Worm (Caenorhabditis elegans) whole organism, L4 larva: ENCODE measurements around the gene M162.7.

Experiments used
- F44E2.7 ChIP-seq: fragments of 200-800 bp; sonication (Bioruptor generic); IDR thresholded peaks from 2 replicates; pipeline ENCODE4 v2.1.2; 2022; ENCODE audit warnings: missing genetic modification characterization, missing compliant biosample characterization
- Y75B8A.6 ChIP-seq: fragments of 200-800 bp; sonication (Bioruptor generic); IDR thresholded peaks from 2 replicates; pipeline ENCODE4 v1.3.6; 2022; ENCODE audit warnings: missing genetic modification reagents, missing genetic modification characterization, missing compliant biosample characterization
- ZK546.5 ChIP-seq, 2 experiments: sonication (generic microtip); optimal IDR thresholded peaks; 2 replicates each; lab custom pipeline; 2017; ENCODE audit warnings: missing biosample characterization in 2 of 2, missing genetic modification characterization in 2 of 2
- aha-1 ChIP-seq: fragments of 150-350 bp; peaks from one replicate; lab custom pipeline; 2014; ENCODE audit warnings: missing biosample characterization, missing genetic modification characterization
- dpl-1 ChIP-seq: fragments of 150-350 bp; optimal IDR thresholded peaks from 2 replicates; lab custom pipeline; 2014; ENCODE audit warnings: missing biosample characterization, missing genetic modification reagents, missing genetic modification characterization
- lin-39 ChIP-seq: fragments of 150-350 bp; optimal IDR thresholded peaks from 2 replicates; lab custom pipeline; 2014; ENCODE audit warnings: missing biosample characterization, missing genetic modification reagents, missing genetic modification characterization
- nhr-77 ChIP-seq: fragments of 150-350 bp; optimal IDR thresholded peaks from 2 replicates; lab custom pipeline; 2014; ENCODE audit warnings: missing biosample characterization, missing genetic modification characterization
- pha-4 ChIP-seq, 2 experiments: fragments of 150-350 bp in 1 of 2; fragments of 200-800 bp in 1 of 2; sonication (Bioruptor generic) in 1 of 2; IDR thresholded peaks in 1 of 2; optimal IDR thresholded peaks in 1 of 2; 2 replicates each; pipeline versions ENCODE4 v1.3.6 to Lab custom; 2014 to 2022; ENCODE audit warnings: missing genetic modification characterization in 2 of 2, missing genetic modification reagents in 2 of 2, missing biosample characterization in 1 of 2, missing compliant biosample characterization in 1 of 2
- unc-62 ChIP-seq, 3 experiments: fragments of 150-350 bp in 1 of 3; sonication (generic microtip); optimal IDR thresholded peaks in 2 of 3; peaks in 1 of 3; 1 replicate in 1 of 3; 2 replicates in 2 of 3; lab custom pipeline; 2014 to 2017; ENCODE audit warnings: missing biosample characterization in 3 of 3, missing genetic modification characterization in 3 of 3, missing genetic modification reagents in 3 of 3, missing genotype in 1 of 3
- zag-1 ChIP-seq: fragments of 150-350 bp; optimal IDR thresholded peaks from 2 replicates; lab custom pipeline; 2014; ENCODE audit warnings: missing biosample characterization, missing genetic modification characterization

- no peak for TF ChIP-seq unc-62 (GFP tag; optimal IDR thresholded peaks at IDR 0.05 in 1 of 2; lab: Kevin White, UChicago)
- TF ChIP-seq unc-62 (tag; optimal IDR thresholded peaks at IDR 0.05; lab: Kevin White, UChicago): no peak
- TF ChIP-seq pha-4 (GFP tag; IDR thresholded peaks at IDR 0.05; lab: Robert Waterston, UW): no peak
- TF ChIP-seq pha-4 (tag; optimal IDR thresholded peaks at IDR 0.05; lab: Kevin White, UChicago): no peak
- TF ChIP-seq nhr-77 (tag; lab: Kevin White, UChicago): no peak
- TF ChIP-seq zag-1 (tag; lab: Kevin White, UChicago): no peak
- no peak for TF ChIP-seq aha-1 (tag; lab: Kevin White, UChicago)
- no peak for TF ChIP-seq lin-39 (tag; lab: Kevin White, UChicago)
- TF ChIP-seq ZK546.5 (tag; optimal IDR thresholded peaks at IDR 0.05; lab: Kevin White, UChicago): no peak
- no peak for TF ChIP-seq dpl-1 (GFP tag; lab: Kevin White, UChicago)
- TF ChIP-seq Y75B8A.6: no peak
- TF ChIP-seq F44E2.7 (GFP tag; lab: Robert Waterston, UW): no peak
Measured at ce11 chrV:19777227-19777626, 17.6 kb downstream of the M162.7 start, which contains the start of gene fbxa-118.
